Worm (Caenorhabditis elegans): ENCODE measurements around the gene T19C4.24.

- TF ChIP-seq aly-2 (tag; optimal IDR thresholded peaks at IDR 0.05) (no peak), nhr-237 (tag; optimal IDR thresholded peaks at IDR 0.05) (no peak), ama-1 (optimal IDR thresholded peaks at IDR 0.05) (no peak), egl-27 (tag; optimal IDR thresholded peaks at IDR 0.05) (no peak)
These were observed 15.0 kb downstream of the T19C4.24 start for ce11 chrV:11131801-11132200.

All from whole organism, L2 larva.